Worm (Caenorhabditis elegans) whole organism, dauer: ENCODE measurements around the gene crb-3.

Experiments
- unc-62 ChIP-seq: sonication (generic microtip); optimal IDR thresholded peaks from 2 replicates; lab custom pipeline; 2017; ENCODE audit warnings: missing biosample characterization, missing genetic modification reagents, missing genetic modification characterization

Gene crb-3

DNA sequence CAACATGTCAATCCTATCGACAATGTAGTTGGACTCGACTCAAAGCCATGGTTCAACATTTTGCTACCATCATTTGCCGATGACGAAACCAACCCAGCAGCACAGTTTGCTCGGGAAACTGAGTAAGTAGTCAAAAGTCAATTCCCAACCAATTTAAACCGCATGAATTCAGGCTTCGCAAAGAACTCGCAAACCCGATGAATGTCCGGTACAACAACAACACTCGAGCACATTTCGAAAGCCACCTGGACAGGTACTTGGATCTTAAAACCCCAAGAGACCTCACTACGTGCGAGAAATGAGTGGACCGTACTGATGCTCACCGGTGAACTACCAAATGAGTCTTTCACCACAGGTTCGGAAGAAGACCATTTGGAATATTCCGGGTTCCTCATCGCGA is 9.5 kb upstream of the crb-3 start:
- no peak for TF ChIP-seq unc-62 (GFP tag; lab: Kevin White, UChicago)

DNA sequence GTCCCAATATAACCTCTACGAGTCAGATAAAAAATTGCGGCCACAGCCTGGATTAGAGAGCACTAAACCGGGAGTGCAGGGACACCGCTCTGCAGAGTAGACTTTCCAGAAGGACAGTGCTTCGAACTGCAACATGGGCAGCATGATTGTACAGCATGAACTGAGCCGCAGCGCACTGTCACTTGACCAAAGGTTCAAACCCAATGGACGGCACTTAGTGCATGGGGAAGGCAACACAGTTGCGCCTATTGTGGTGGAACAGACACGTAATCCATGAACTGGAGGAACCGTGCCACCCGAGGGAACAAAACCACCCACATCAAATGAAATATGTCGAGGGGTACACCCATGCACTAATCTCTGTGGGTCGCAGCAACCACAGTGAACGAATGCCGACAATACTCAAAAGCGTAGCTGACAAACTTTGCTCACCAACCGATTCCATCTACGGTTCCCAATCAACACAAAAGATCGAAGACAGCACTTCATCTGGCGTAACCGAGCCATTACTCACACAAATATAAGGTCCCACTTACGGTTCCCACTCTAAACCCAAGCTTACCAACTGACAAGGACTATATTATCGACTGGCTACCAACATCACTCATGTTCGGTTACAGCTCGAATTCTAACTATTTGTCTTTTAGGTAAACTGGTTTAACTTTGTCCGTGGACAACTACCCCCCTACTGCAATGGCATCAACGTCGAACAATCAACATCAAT is 8.0 kb upstream of the crb-3 start:
- TF ChIP-seq unc-62 (GFP tag; lab: Kevin White, UChicago) = no peak

DNA sequence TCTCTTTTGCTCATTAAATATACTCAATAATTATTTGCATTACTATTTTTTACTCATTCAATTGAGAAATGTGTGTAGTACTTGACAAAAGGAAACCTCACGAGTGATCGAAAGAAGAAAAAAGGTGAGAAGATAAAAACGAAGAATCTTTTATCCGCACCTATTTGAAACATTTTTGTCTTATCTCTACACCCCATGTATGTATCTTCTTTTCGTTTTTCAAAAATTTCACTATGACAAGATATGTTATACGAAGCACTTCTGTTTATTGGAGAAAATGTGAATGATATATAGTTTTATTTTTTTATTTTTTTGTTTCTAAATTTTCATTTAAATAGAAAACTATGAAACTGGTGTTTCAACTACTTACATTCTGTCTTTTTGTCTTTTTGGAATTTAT is 1.4 kb downstream of the crb-3 start:
- no peak for TF ChIP-seq unc-62 (GFP tag; lab: Kevin White, UChicago)

DNA sequence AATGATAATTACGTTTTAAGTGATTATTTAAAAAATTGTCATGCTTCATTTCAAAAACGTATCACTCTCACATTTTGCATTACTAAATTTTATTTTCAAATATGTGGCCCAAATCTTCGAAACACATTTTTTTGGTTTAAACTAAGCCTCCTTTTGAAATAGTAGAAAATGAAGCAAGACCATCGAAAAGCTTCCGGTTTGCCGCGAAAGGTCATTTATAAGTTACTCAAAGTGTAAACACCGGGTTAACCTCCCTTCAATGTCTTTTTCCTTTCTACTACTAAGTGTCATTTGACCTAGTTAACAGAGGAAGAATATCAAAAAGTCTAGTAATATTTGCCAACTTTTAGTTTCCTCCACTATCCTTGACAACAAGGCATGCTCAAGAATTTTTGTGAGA is 3.2 kb downstream of the crb-3 start:
- TF ChIP-seq unc-62 (GFP tag; lab: Kevin White, UChicago) = no peak

DNA sequence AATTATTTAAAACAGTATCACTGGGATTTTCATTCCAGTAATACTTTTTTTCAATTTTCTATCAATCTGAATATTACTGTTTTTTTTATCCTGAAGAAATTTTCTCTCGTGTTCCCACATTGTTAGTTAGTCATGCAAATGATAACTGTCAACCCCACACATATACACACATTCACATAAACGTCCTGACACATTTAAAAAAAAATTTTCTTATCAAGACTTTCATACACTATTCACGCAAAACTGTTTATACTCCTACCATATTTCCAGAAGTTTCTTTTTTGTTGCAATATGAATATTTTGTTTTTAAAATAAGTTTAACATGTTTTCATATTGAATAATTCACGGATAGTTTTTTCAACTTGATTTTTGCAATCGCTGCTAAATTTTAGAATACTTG is 4.9 kb downstream of the crb-3 start:
- TF ChIP-seq unc-62 (GFP tag; lab: Kevin White, UChicago) = no peak

DNA sequence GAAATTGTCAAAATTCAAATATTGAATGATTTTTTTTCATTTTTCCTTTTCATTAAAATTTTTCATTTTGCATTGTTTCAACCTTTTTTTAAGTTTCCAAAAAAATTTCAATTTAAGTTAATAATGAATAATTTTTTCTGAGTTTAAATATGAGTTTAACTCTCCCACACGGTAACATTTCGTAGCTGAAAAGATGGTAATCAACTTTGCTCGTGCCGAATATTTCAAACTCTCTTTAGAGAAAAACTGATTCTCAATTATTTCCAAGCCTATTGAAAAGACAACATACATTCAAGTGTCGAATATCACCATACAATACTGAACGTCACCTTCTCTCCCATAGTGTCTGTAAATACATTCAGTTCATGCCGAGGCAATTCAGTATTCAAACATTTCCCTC is 5.4 kb downstream of the crb-3 start:
- no peak for TF ChIP-seq unc-62 (GFP tag; lab: Kevin White, UChicago)

DNA sequence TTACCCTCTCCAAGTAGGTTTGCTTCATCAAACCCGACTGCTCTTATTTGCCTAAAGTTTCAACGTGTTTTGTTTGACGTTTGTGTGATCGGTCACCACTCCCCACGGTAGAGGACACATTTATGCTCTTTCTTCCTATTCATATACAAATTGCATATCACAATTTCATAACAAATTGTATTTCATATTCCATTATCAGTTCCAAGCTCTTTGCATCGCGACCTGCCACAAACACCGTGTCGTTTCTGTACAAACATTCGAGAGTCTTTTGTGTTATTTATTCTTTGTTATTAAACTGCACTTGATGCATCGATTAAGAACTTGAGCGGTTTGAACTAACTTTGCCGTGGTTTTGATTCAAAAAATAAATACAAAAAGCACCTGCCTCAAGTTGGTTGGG is 6.5 kb downstream of the crb-3 start:
- TF ChIP-seq unc-62 (GFP tag; lab: Kevin White, UChicago) = no peak

DNA sequence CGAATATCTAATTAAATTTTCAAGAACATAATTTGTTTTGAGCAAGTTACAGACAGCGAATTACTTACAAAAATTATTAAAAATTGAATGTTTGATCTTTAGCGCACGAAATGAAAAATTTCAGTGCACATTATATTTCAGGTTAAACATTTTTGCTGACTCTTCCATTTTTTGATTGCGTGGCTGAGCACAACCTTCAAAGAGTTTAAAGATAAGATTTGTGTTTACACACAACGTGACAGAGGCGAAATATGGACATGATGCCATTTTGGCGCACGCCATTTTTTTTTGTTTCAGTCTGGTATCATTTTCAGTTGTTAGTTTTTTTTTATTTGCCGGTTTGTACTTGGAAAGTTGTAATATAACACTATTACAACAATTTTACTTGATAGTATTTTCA is 9.1 kb downstream of the crb-3 start:
- no peak for TF ChIP-seq unc-62 (GFP tag; lab: Kevin White, UChicago)

DNA sequence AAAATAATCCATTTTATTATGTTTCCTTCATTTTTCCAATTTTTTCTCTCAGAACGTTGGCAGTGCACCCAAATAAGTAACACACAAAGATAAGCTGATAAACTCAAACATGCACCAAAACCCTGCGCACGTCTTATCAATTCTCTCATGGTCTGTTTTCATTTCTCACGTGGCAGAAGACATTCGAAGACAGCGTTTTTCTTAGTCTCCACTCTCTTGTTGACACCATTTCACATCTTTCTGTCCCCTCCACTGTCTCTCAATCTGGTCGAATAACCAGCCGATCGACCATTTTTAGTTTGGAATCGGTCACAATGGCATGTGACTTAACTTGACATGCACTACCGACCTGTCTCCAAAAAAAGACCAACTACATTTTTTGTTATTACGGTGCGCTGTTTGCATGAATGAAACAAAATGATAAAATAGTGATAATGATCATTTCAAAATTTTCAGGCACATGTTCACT is 10.3 kb downstream of the crb-3 start, which contains the start of gene C35B8.3:
Gene C35B8.3 (plus strand): TSS at position 51 of the 469 bp plus-strand sequence.
- TF ChIP-seq unc-62 (GFP tag; lab: Kevin White, UChicago) = no peak

DNA sequence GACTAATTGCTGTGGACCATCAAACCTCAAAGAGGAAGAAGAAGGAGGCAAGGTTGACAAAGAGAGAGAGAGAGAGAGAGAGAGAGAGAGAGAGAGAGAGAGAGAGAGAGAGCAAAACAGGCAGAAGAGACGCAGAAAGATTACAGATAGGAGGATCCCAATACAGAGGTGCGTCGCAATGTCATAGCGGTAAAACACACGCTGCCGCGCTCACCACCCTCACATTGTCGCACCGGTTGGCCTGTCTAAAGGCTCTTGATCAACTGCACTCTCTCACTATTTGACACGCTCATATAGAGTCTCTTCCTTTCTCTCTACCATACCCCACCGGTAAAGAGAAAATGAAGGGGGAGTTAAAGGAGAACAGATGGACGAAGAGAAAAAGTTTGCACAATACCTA is 21.7 kb downstream of the crb-3 start:
- no peak for TF ChIP-seq unc-62 (GFP tag; lab: Kevin White, UChicago)

DNA sequence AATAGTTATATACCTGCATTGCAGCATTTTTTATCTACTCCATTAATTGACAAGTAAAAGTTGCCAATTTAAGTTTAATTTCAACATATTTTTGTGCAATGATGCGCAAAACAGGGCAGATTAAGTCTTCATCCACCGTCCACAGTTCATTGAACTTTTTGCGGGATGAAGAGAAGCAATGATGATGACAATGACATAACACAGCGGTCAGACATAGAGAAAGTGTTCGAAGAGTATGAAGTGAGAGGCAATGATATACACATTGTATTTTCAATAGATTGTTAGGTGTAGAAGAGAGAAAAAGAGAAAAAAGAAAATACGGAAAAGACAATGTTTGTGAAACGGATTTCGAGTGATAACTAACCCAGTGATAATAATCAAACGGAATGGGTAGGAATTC is 23.3 kb downstream of the crb-3 start:
- no peak for TF ChIP-seq unc-62 (GFP tag; lab: Kevin White, UChicago)

DNA sequence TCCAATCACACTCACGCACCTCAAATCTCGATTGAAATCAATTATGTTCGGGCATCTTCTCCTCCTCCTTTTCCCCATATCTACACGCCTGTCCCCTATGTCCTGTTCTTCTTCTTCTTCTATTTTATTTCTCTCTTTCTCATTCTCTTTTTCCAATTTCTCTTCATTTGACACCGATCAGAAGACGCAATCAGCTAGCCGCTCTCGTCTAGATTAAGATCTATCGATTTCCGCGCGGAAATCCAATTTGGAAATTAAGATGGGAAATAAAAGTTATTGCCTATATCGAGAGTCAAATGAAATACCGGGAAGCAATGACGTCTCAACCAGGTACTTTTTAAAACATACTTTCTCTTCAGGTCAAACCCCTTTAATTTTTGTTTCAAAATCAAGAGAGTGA is 24.9 kb downstream of the crb-3 start:
- TF ChIP-seq unc-62 (GFP tag; lab: Kevin White, UChicago) = no peak

DNA sequence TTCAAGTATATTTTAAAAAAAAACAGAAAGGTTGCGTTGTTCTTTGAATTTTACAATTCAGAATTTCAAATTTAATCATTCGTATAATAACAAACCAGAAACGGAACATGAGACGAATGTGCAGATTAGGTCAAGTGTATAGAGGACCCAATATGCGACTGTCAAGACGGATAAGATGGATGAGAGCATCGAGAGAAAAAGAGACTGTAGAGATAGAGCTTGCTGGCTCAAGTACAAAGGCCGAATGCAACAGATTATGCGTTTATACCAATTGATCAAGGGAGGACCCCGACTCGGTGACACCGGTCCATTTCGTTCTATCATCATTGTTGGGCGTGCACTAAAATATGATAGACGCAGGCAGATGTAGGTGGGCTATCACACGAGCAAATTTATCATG is 26.8 kb downstream of the crb-3 start:
- TF ChIP-seq unc-62 (GFP tag; lab: Kevin White, UChicago) = no peak

DNA sequence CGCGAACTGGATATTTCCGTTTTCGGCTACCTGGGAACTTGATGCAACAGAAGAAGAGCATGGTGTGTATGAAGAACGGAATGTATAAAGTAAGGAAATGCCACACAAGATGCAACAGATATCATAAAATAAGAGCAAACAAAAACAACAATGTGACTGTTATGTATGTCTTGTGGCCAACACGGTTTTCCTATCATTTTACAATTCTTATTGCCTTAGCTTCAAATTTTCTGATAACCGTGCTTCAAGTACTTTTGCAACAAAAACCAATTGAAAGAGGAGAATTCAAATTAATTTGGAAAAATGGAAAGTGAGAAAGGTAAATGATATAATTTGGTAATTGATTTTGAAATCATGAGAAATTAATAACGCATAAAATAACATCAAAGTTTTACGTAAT is 28.0 kb downstream of the crb-3 start:
- no peak for TF ChIP-seq unc-62 (GFP tag; lab: Kevin White, UChicago)

DNA sequence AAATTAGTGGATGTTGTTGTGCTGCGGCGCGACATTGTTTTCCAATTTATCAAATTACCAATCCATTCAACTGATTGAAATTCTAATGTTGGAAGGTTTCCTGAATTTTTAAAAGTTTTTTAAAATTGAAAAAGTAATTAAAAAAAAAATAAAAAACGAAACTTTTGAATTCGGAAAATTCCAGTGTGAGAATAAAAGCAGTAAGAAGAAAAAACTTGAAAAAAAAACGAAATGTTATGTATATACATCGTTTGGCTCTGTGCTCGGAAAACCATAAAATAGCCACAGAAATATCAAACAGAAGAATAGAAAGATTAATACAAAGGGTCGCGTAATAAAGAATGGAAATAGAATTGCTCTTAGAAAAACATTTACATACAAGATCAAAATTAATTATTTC is 28.5 kb downstream of the crb-3 start, which contains the start of gene vav-1:
Gene vav-1 (minus strand): TSS at position 101 of the 400 bp plus-strand sequence.
- no peak for TF ChIP-seq unc-62 (GFP tag; lab: Kevin White, UChicago)

DNA sequence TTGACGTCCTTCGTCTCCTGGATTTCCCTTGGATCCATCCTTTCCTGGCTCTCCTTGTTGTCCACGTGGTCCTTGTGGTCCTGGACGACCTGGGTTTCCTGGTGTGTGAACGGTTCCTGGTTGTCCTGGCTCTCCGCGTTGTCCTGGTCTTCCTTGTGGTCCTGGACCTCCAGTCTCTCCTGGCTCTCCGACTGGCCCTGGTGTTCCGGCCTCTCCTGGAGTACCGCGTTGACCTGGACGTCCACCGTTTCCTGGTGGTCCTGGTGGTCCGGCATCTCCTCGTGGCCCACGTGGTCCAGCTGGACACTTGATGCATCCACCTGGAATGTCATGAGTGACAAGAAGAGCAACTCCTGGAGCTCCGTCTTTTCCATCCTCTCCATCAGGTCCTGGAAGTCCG is 30.2 kb downstream of the crb-3 start:
- no peak for TF ChIP-seq unc-62 (GFP tag; lab: Kevin White, UChicago)

DNA sequence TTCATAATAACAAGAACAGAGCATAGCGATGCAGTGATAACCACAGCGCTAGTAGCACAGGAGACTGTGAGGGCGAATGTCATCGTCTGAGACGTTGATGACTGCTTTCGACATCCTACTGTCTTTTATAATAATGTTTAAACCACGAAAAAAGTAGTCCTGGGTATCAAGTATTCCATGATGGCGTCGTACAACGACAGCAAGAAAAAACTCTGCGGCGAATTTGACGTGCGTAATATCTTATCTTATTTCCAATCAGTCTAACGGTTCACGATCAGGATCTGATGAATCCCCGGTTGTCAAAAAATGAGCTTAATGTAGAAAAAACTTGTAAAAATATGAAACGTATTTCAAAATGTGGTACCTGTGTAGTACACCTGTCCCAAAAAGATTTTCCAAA is 30.9 kb downstream of the crb-3 start, which contains the start of gene col-175:
Gene col-175 (minus strand): TSS at position 101 of the 400 bp plus-strand sequence.
- no peak for TF ChIP-seq unc-62 (GFP tag; lab: Kevin White, UChicago)
